Fruit fly (Drosophila melanogaster): ENCODE data around the gene Vap33.

DNA sequence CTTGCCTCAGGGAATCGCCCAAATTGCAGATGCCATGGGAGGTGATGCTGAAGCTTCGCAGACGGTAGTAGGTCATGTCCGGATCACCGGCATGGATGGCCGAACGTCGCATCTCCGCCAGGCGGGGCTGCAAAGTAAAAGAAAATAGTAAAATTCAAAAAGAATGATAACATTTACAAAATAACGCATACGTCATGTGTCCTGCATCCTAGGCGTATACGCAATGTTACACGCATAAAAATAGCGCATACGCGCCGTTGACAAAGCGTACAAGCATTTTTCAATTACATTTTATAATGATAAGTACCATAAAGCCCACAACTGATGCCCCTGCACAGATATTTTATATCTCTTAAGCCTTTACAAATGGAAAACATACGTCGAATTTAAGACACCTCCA is 46.8 kb upstream of the Vap33 start:
- TF ChIP-seq CG1529 (GFP tag; optimal IDR thresholded peaks at IDR 0.05), result no peak
- TF ChIP-seq CG15011 (GFP tag; optimal IDR thresholded peaks at IDR 0.05), result no peak
- TF ChIP-seq CG13296 (GFP tag; optimal IDR thresholded peaks at IDR 0.05), result no peak
- TF ChIP-seq Dref (GFP tag; IDR thresholded peaks at IDR 0.05), result no peak
- TF ChIP-seq Doc3 (GFP tag; IDR thresholded peaks at IDR 0.05; ENCODE audit: partially characterized antibody), result no peak
- TF ChIP-seq CG16779 (GFP tag; IDR thresholded peaks at IDR 0.05), result no peak
- TF ChIP-seq CG13123 (GFP tag; optimal IDR thresholded peaks at IDR 0.05), result no peak
- TF ChIP-seq sug (tag; optimal IDR thresholded peaks at IDR 0.05), result no peak
- no peak for TF ChIP-seq CG18262 (tag; optimal IDR thresholded peaks at IDR 0.05)
- TF ChIP-seq CG31224 (GFP tag; IDR thresholded peaks at IDR 0.05), result no peak
- TF ChIP-seq H15 (GFP tag; IDR thresholded peaks at IDR 0.05), result no peak

All from whole organism, embryonic.